Fruit fly (Drosophila melanogaster) whole organism, wandering third instar larva: ENCODE data around the gene Mulk.

Experiments used
- Abd-B ChIP-seq: fragments of >200 bp; optimal IDR thresholded peaks from 2 replicates; lab custom pipeline; 2017; ENCODE audit warnings: missing biosample characterization, missing genetic modification characterization
- CG9705 ChIP-seq: fragments of 200-800 bp; sonication (Bioruptor generic); optimal IDR thresholded peaks from 2 replicates; lab custom pipeline; 2018; ENCODE audit warnings: missing biosample characterization, mild to moderate bottlenecking, missing genetic modification characterization
- CrebA ChIP-seq: fragments of 200-800 bp; sonication (Bioruptor generic); optimal IDR thresholded peaks from 2 replicates; lab custom pipeline; 2016; ENCODE audit warnings: missing biosample characterization, mild to moderate bottlenecking, missing genetic modification characterization, borderline replicate concordance
- Dfd ChIP-seq: fragments of >200 bp; optimal IDR thresholded peaks from 2 replicates; lab custom pipeline; 2017; ENCODE audit warnings: missing biosample characterization, missing genetic modification characterization
- Hr83 ChIP-seq: fragments of 200-300 bp; sonication (Bioruptor generic); optimal IDR thresholded peaks from 2 replicates; lab custom pipeline; 2016; ENCODE audit warnings: missing biosample characterization, mild to moderate bottlenecking, missing genetic modification characterization, moderate library complexity; ENCODE audit not compliant: poor library complexity, severe bottlenecking
- Jra ChIP-seq: sonication (Bioruptor generic); optimal IDR thresholded peaks from 2 replicates; lab custom pipeline; 2016; ENCODE audit warnings: missing biosample characterization, missing genetic modification characterization
- OdsH ChIP-seq: fragments of 200-800 bp; sonication (Bioruptor generic); optimal IDR thresholded peaks from 2 replicates; lab custom pipeline; 2016; ENCODE audit warnings: missing biosample characterization, mild to moderate bottlenecking, missing genetic modification characterization
- br ChIP-seq: fragments of 200-800 bp; sonication (Bioruptor generic); optimal IDR thresholded peaks from 2 replicates; lab custom pipeline; 2016; ENCODE audit warnings: missing biosample characterization, missing genetic modification characterization
- psq ChIP-seq: fragments of 200-800 bp; sonication (Bioruptor generic); optimal IDR thresholded peaks from 3 replicates; lab custom pipeline; 2017; ENCODE audit warnings: missing biosample characterization, mild to moderate bottlenecking, missing genetic modification characterization, moderate library complexity
- usp ChIP-seq: fragments of >200 bp; optimal IDR thresholded peaks from 2 replicates; lab custom pipeline; 2017; ENCODE audit warnings: missing biosample characterization, missing genetic modification characterization

dm6 chr2L:10263830-10264634, 5.8 kb upstream of the Mulk start, which contains the start of gene REPTOR-BP:
- TF ChIP-seq Hr83 (no peak), Abd-B (GFP tag; lab: Kevin White, UChicago) (no peak), usp (GFP tag; lab: Kevin White, UChicago) (no peak), OdsH (GFP tag; lab: Kevin White, UChicago) (no peak), psq (GFP tag; lab: Kevin White, UChicago) (peak; percentile 0), CG9705 (GFP tag; lab: Kevin White, UChicago) (no peak), Dfd (GFP tag; lab: Kevin White, UChicago) (no peak), CrebA (GFP tag; lab: Kevin White, UChicago) (no peak), br (no peak), Jra (no peak)
